Fruit fly (Drosophila melanogaster) whole organism, embryonic: Measurements from ENCODE around the gene Cht5.

Source experiments
- CG1233 ChIP-seq: fragments of 200-800 bp; sonication (Bioruptor generic); optimal IDR thresholded peaks from 4 replicates; lab custom pipeline; 2018; ENCODE audit warnings: missing biosample characterization, mild to moderate bottlenecking, missing genetic modification characterization
- CG13123 ChIP-seq: fragments of 200-800 bp; sonication (Bioruptor generic); optimal IDR thresholded peaks from 2 replicates; lab custom pipeline; 2016; ENCODE audit warnings: missing biosample characterization, missing genetic modification characterization
- CG14860 ChIP-seq: fragments of 200-800 bp; sonication (Bioruptor generic); IDR thresholded peaks from 3 replicates; pipeline ENCODE4 v1.3.6; 2022; ENCODE audit warnings: missing biosample characterization, missing genetic modification characterization; ENCODE audit not compliant: partially characterized antibody
- Nf-YC ChIP-seq: fragments of 200-800 bp; optimal IDR thresholded peaks from 3 replicates; lab custom pipeline; 2019; ENCODE audit warnings: missing biosample characterization, mild to moderate bottlenecking, missing genetic modification characterization, moderate library complexity
- Optix ChIP-seq: fragments of 200-800 bp; sonication (Bioruptor generic); IDR thresholded peaks from 3 replicates; pipeline ENCODE4 v1.3.6; 2022; ENCODE audit warnings: missing biosample characterization, missing genetic modification characterization
- ab ChIP-seq: fragments of 200-800 bp; sonication (Bioruptor generic); optimal IDR thresholded peaks from 2 replicates; lab custom pipeline; 2016; ENCODE audit warnings: missing biosample characterization, missing genetic modification characterization

dm6 chr3R:13767239-13767638 lies at the start of gene Cht5:
- TF ChIP-seq Nf-YC (tag; lab: Kevin White, UChicago): no peak
- TF ChIP-seq CG13123 (GFP tag; lab: Kevin White, UChicago): no peak
- TF ChIP-seq ab (GFP tag; lab: Kevin White, UChicago): no peak
- no peak for TF ChIP-seq Optix (GFP tag; lab: Robert Waterston, UW)
- no peak for TF ChIP-seq CG14860 (GFP tag; lab: Robert Waterston, UW)
- TF ChIP-seq CG1233 (GFP tag; lab: Kevin White, UChicago): no peak
